Worm (Caenorhabditis elegans): ENCODE results near the gene mdt-17.

DNA sequence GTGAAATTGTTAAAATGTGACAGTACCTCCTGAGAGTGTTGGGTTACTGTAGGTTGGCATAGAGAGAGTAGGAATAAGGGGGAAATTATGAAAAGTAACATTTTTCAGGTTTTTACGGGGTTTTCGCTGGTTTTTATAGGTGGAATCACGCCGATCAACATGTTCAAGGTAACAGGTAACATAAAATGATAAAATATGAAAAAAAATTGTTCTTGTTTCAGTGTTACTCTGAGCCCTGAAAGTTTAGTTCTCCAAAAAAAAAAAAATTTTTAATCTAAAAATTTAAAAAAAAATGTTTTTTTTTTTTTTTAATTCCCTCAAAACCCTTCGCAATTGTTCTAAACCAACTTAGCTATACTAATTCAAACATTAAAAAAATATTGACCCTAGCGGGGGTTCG, 33.3 kb downstream of the mdt-17 start, which contains the start of gene Y113G7B.15:
- TF ChIP-seq lim-7 (GFP tag; IDR thresholded peaks at IDR 0.05) (no peak), nhr-237 (tag; optimal IDR thresholded peaks at IDR 0.05) (no peak), unc-62 (GFP tag; optimal IDR thresholded peaks at IDR 0.05 in 1 of 2) (no peak), unc-62 (tag; optimal IDR thresholded peaks at IDR 0.05) (no peak)

All from whole organism, L4 larva.